Worm (Caenorhabditis elegans): ENCODE results near the gene cdf-2.
A peak's percentile ranks its signal among the peaks of the same experiment; 100 is the strongest.

The cdf-2 gene

ce11 chrX:12492467-12492866 is 25.8 kb upstream of the cdf-2 start, which contains the start of gene lips-1:
TSS of gene lips-1 (plus strand) at chrX:12492767.
- no peak for TF ChIP-seq ceh-82 (tag; optimal IDR thresholded peaks at IDR 0.05)

- TF ChIP-seq fkh-10 (GFP tag; optimal IDR thresholded peaks at IDR 0.05) (no peak), Y116A8C.19 (tag; optimal IDR thresholded peaks at IDR 0.05; ENCODE audit: borderline replicate concordance) (no peak), ceh-90 (tag; optimal IDR thresholded peaks at IDR 0.05) (no peak), efl-1 (optimal IDR thresholded peaks at IDR 0.05) (no peak), efl-1 (GFP tag; optimal IDR thresholded peaks at IDR 0.05 in 1 of 2) (peak in 1 of 2 experiments; percentile 78), nhr-19 (GFP tag; conservative IDR thresholded peaks at IDR 0.05) (no peak), snu-23 (GFP tag; optimal IDR thresholded peaks at IDR 0.05) (no peak), lin-35 (GFP tag; optimal IDR thresholded peaks at IDR 0.05) (no peak)
These were observed 24.4 kb upstream of the cdf-2 start for ce11 chrX:12491138-12491537.

ce11 chrX:12484749-12485148 is 18.0 kb upstream of the cdf-2 start, which contains the start of gene tbc-13:
TSS of gene tbc-13 (plus strand) at chrX:12485049.
- TF ChIP-seq F16B12.6 (tag; optimal IDR thresholded peaks at IDR 0.05) (no peak), nhr-20 (tag; optimal IDR thresholded peaks at IDR 0.05) (no peak), ces-1 (GFP tag; optimal IDR thresholded peaks at IDR 0.05) (no peak), elt-3 (tag; optimal IDR thresholded peaks at IDR 0.05) (no peak), grh-1 (GFP tag; IDR thresholded peaks at IDR 0.05) (no peak), mab-9 (GFP tag; IDR thresholded peaks at IDR 0.05) (no peak), ceh-8 (GFP tag; optimal IDR thresholded peaks at IDR 0.05) (no peak), nhr-12 (tag; optimal IDR thresholded peaks at IDR 0.05) (no peak), ztf-11 (tag; optimal IDR thresholded peaks at IDR 0.05) (no peak), aha-1 (tag; optimal IDR thresholded peaks at IDR 0.05) (no peak), mdl-1 (tag; optimal IDR thresholded peaks at IDR 0.05) (no peak), nhr-47 (tag; optimal IDR thresholded peaks at IDR 0.05) (no peak), lin-35 (GFP tag; optimal IDR thresholded peaks at IDR 0.05) (no peak), jun-1 (tag; optimal IDR thresholded peaks at IDR 0.05) (no peak), nhr-71 (tag; optimal IDR thresholded peaks at IDR 0.05) (no peak), efl-3 (GFP tag; optimal IDR thresholded peaks at IDR 0.05) (no peak), Y116A8C.19 (tag; optimal IDR thresholded peaks at IDR 0.05; ENCODE audit: borderline replicate concordance) (no peak), sup-37 (GFP tag; optimal IDR thresholded peaks at IDR 0.05) (no peak), nhr-237 (tag; optimal IDR thresholded peaks at IDR 0.05) (no peak)

- TF ChIP-seq sptf-1 (tag; optimal IDR thresholded peaks at IDR 0.05) (no peak), hpl-2 (GFP tag; optimal IDR thresholded peaks at IDR 0.05) (no peak), grh-1 (GFP tag; IDR thresholded peaks at IDR 0.05) (no peak), fkh-8 (tag; optimal IDR thresholded peaks at IDR 0.05) (no peak), ceh-8 (GFP tag; optimal IDR thresholded peaks at IDR 0.05) (no peak), isw-1 (GFP tag; IDR thresholded peaks at IDR 0.05) (no peak), xbp-1 (tag; optimal IDR thresholded peaks at IDR 0.05) (no peak), ama-1 (optimal IDR thresholded peaks at IDR 0.05) (no peak), vab-15 (tag; optimal IDR thresholded peaks at IDR 0.05) (no peak), nhr-76 (tag; optimal IDR thresholded peaks at IDR 0.05) (no peak), unc-98 (GFP tag; IDR thresholded peaks at IDR 0.05) (no peak), Y116A8C.19 (tag; optimal IDR thresholded peaks at IDR 0.05; ENCODE audit: borderline replicate concordance) (no peak), lin-39 (tag; optimal IDR thresholded peaks at IDR 0.05) (no peak), alr-1 (tag; optimal IDR thresholded peaks at IDR 0.05; ENCODE audit: borderline replicate concordance) (no peak), nhr-85 (tag) (no peak), rnt-1 (tag; optimal IDR thresholded peaks at IDR 0.05) (no peak), zip-4 (GFP tag; optimal IDR thresholded peaks at IDR 0.05) (no peak), lin-15B (tag; optimal IDR thresholded peaks at IDR 0.05) (no peak), snu-23 (GFP tag; optimal IDR thresholded peaks at IDR 0.05) (no peak)
These were observed 17.4 kb upstream of the cdf-2 start for ce11 chrX:12484078-12484477.

Data from whole organism, L1 larva.